Fruit fly (Drosophila melanogaster) whole organism, embryonic: ENCODE results near the gene Phyhd1.
A peak's percentile ranks its signal among the peaks of the same experiment; 100 is the strongest.

Experiments
- CG10209 ChIP-seq: fragments of 200-800 bp; sonication (Bioruptor generic); optimal IDR thresholded peaks from 3 replicates; lab custom pipeline; 2017; ENCODE audit warnings: missing biosample characterization, mild to moderate bottlenecking, missing genetic modification characterization, missing genetic modification reagents
- CG10979 ChIP-seq: fragments of 200-800 bp; sonication (Bioruptor generic); optimal IDR thresholded peaks from 2 replicates; lab custom pipeline; 2018; ENCODE audit warnings: missing biosample characterization, mild to moderate bottlenecking, missing genetic modification characterization, moderate library complexity
- CG11085 ChIP-seq: fragments of 200-800 bp; sonication (Bioruptor generic); IDR thresholded peaks from 2 replicates; pipeline ENCODE4 v1.3.6; 2022; ENCODE audit warnings: missing biosample characterization, missing genetic modification characterization
- CG11504 ChIP-seq: fragments of 200-800 bp; sonication (Bioruptor generic); optimal IDR thresholded peaks from 3 replicates; lab custom pipeline; 2019; ENCODE audit warnings: missing biosample characterization, mild to moderate bottlenecking, missing genetic modification characterization, moderate library complexity
- CG15011 ChIP-seq: fragments of 200-800 bp; sonication (Bioruptor generic); optimal IDR thresholded peaks from 3 replicates; lab custom pipeline; 2018; ENCODE audit warnings: missing biosample characterization, mild to moderate bottlenecking, missing genetic modification characterization
- CG1529 ChIP-seq: fragments of 200-800 bp; sonication (Bioruptor generic); optimal IDR thresholded peaks from 3 replicates; lab custom pipeline; 2018; ENCODE audit warnings: missing biosample characterization, missing genetic modification characterization
- CG1647 ChIP-seq: fragments of 200-800 bp; sonication (Bioruptor generic); optimal IDR thresholded peaks from 3 replicates; lab custom pipeline; 2016; ENCODE audit warnings: missing biosample characterization, missing genetic modification characterization
- CG16779 ChIP-seq: fragments of 200-800 bp; sonication (Bioruptor generic); IDR thresholded peaks from 2 replicates; pipeline ENCODE4 v1.3.6; 2022; ENCODE audit warnings: missing biosample characterization, missing genetic modification characterization
- CG16815 ChIP-seq: fragments of 200-800 bp; sonication (Bioruptor generic); optimal IDR thresholded peaks from 3 replicates; lab custom pipeline; 2017; ENCODE audit warnings: missing biosample characterization, mild to moderate bottlenecking, missing genetic modification characterization
- CG17361 ChIP-seq: fragments of 200-800 bp; sonication (Bioruptor generic); IDR thresholded peaks from 3 replicates; pipeline ENCODE4 v1.3.6; 2022; ENCODE audit warnings: missing biosample characterization, missing genetic modification characterization
- CG1792 ChIP-seq: fragments of 200-800 bp; sonication (Bioruptor generic); optimal IDR thresholded peaks from 2 replicates; lab custom pipeline; 2016; ENCODE audit warnings: missing biosample characterization, missing genetic modification characterization
- CG1832 ChIP-seq: fragments of 200-800 bp; sonication (Bioruptor generic); optimal IDR thresholded peaks from 2 replicates; lab custom pipeline; 2017; ENCODE audit warnings: missing biosample characterization, mild to moderate bottlenecking, missing genetic modification characterization, inconsistent platforms
- CG2120 ChIP-seq: fragments of 200-800 bp; sonication (Bioruptor generic); optimal IDR thresholded peaks from 3 replicates; lab custom pipeline; 2016; ENCODE audit warnings: missing biosample characterization, missing genetic modification characterization
- CG30020 ChIP-seq: fragments of 200-800 bp; optimal IDR thresholded peaks from 2 replicates; lab custom pipeline; 2019; ENCODE audit warnings: missing biosample characterization, mild to moderate bottlenecking, missing genetic modification characterization, moderate library complexity
- CG33557 ChIP-seq: fragments of 200-800 bp; sonication (Bioruptor generic); optimal IDR thresholded peaks from 2 replicates; lab custom pipeline; 2019; ENCODE audit warnings: missing biosample characterization, mild to moderate bottlenecking, missing genetic modification characterization, moderate library complexity
- CG3726 ChIP-seq: fragments of 200-800 bp; sonication (Bioruptor generic); IDR thresholded peaks from 3 replicates; pipeline ENCODE4, ENCODE4 v1.3.6; 2022; ENCODE audit warnings: missing biosample characterization, missing genetic modification characterization
- CG4360 ChIP-seq: fragments of 200-800 bp; sonication (Bioruptor generic); IDR thresholded peaks from 2 replicates; pipeline ENCODE4 v1.3.6; 2022; ENCODE audit warnings: missing biosample characterization, missing genetic modification characterization
- CG4730 ChIP-seq: fragments of 200-800 bp; sonication (Bioruptor generic); IDR thresholded peaks from 2 replicates; pipeline ENCODE4 v1.3.6; 2022; ENCODE audit warnings: missing biosample characterization, missing genetic modification characterization
- CG6765 ChIP-seq: fragments of 200-800 bp; sonication (Bioruptor generic); optimal IDR thresholded peaks from 3 replicates; lab custom pipeline; 2017; ENCODE audit warnings: missing biosample characterization, mild to moderate bottlenecking, missing genetic modification characterization
- CG6791 ChIP-seq: fragments of 200-800 bp; sonication (Bioruptor generic); IDR thresholded peaks from 3 replicates; pipeline ENCODE4 v1.3.6; 2022; ENCODE audit warnings: missing biosample characterization, missing genetic modification characterization; ENCODE audit not compliant: partially characterized antibody
- CG7839 ChIP-seq: fragments of 200-800 bp; sonication (Bioruptor generic); optimal IDR thresholded peaks from 3 replicates; lab custom pipeline; 2018; ENCODE audit warnings: missing biosample characterization, mild to moderate bottlenecking, missing genetic modification characterization, moderate library complexity
- CG8478 ChIP-seq: fragments of >200 bp; optimal IDR thresholded peaks from 2 replicates; lab custom pipeline; 2018
- CG8924 ChIP-seq: fragments of 200-800 bp; optimal IDR thresholded peaks from 3 replicates; lab custom pipeline; 2019; ENCODE audit warnings: missing biosample characterization, mild to moderate bottlenecking, missing genetic modification characterization, moderate library complexity
- Dp ChIP-seq: fragments of 200-800 bp; sonication (Bioruptor generic); optimal IDR thresholded peaks from 2 replicates; lab custom pipeline; 2018; ENCODE audit warnings: missing biosample characterization, mild to moderate bottlenecking, missing genetic modification characterization, moderate library complexity
- Hand ChIP-seq: fragments of 200-800 bp; sonication (Bioruptor generic); optimal IDR thresholded peaks from 2 replicates; lab custom pipeline; 2017; ENCODE audit warnings: mild to moderate bottlenecking, missing biosample characterization, missing genetic modification reagents, missing genetic modification characterization
- Hr51 ChIP-seq, 2 experiments: fragments of 200-800 bp; sonication (Bioruptor generic); optimal IDR thresholded peaks; 2 replicates in 1 of 2; 3 replicates in 1 of 2; lab custom pipeline; 2016 to 2018; ENCODE audit warnings: missing biosample characterization in 2 of 2, missing genetic modification characterization in 2 of 2, mild to moderate bottlenecking in 1 of 2, moderate library complexity in 1 of 2
- NC2α ChIP-seq: fragments of 200-800 bp; sonication (Bioruptor generic); optimal IDR thresholded peaks from 2 replicates; lab custom pipeline; 2016; ENCODE audit warnings: missing biosample characterization, missing genetic modification characterization
- Nf-YB ChIP-seq: fragments of 200-800 bp; sonication (Bioruptor generic); optimal IDR thresholded peaks from 3 replicates; lab custom pipeline; 2019; ENCODE audit warnings: missing biosample characterization, mild to moderate bottlenecking, missing genetic modification characterization, moderate library complexity
- Ravus ChIP-seq: fragments of 200-800 bp; sonication (Bioruptor generic); IDR thresholded peaks from 2 replicates; pipeline ENCODE4 v1.3.6; 2022; ENCODE audit warnings: missing biosample characterization, missing genetic modification characterization
- Rfx ChIP-seq: fragments of 200-800 bp; sonication (Bioruptor generic); IDR thresholded peaks from 2 replicates; pipeline ENCODE4 v1.3.6; 2022; ENCODE audit warnings: missing biosample characterization, missing genetic modification characterization
- abd-A ChIP-seq: fragments of 200-800 bp; sonication (Bioruptor generic); optimal IDR thresholded peaks from 3 replicates; lab custom pipeline; 2019; ENCODE audit warnings: missing biosample characterization, mild to moderate bottlenecking, missing genetic modification characterization, moderate library complexity
- ac ChIP-seq: fragments of 200-800 bp; sonication (Bioruptor generic); optimal IDR thresholded peaks from 3 replicates; lab custom pipeline; 2017; ENCODE audit warnings: missing biosample characterization, mild to moderate bottlenecking, missing genetic modification characterization
- ap ChIP-seq: fragments of 200-800 bp; sonication (Bioruptor generic); IDR thresholded peaks from 2 replicates; pipeline ENCODE4 v1.3.6; 2022; ENCODE audit warnings: missing biosample characterization, missing genetic modification characterization
- bigmax ChIP-seq: fragments of 200-800 bp; sonication (Bioruptor generic); optimal IDR thresholded peaks from 2 replicates; lab custom pipeline; 2018; ENCODE audit warnings: missing biosample characterization, mild to moderate bottlenecking, missing genetic modification characterization
- bsh ChIP-seq, 2 experiments: fragments of 200-800 bp; sonication (Bioruptor generic); optimal IDR thresholded peaks; 2 replicates each; lab custom pipeline; 2017 to 2018; ENCODE audit warnings: mild to moderate bottlenecking in 2 of 2, missing biosample characterization in 2 of 2, missing genetic modification characterization in 2 of 2, moderate library complexity in 1 of 2
- chm ChIP-seq: fragments of 200-800 bp; sonication (Bioruptor generic); IDR thresholded peaks from 2 replicates; pipeline ENCODE4 v1.3.6; 2022; ENCODE audit warnings: missing biosample characterization, missing genetic modification characterization
- chn ChIP-seq: fragments of 200-800 bp; sonication (Bioruptor generic); optimal IDR thresholded peaks from 2 replicates; lab custom pipeline; 2016; ENCODE audit warnings: missing biosample characterization, missing genetic modification characterization
- danr ChIP-seq: fragments of 200-800 bp; sonication (Bioruptor generic); IDR thresholded peaks from 2 replicates; pipeline ENCODE4 v1.3.6; 2022; ENCODE audit warnings: missing biosample characterization, missing genetic modification characterization
- fd102C ChIP-seq: fragments of 200-800 bp; sonication (Bioruptor generic); optimal IDR thresholded peaks from 2 replicates; lab custom pipeline; 2018; ENCODE audit warnings: missing biosample characterization, mild to moderate bottlenecking, missing genetic modification characterization, moderate library complexity
- gsb ChIP-seq: fragments of 200-800 bp; sonication (Bioruptor generic); IDR thresholded peaks from 2 replicates; pipeline ENCODE4 v1.3.6; 2022; ENCODE audit warnings: missing biosample characterization, missing genetic modification characterization
- insv ChIP-seq, 2 experiments: fragments of 200-800 bp; sonication (Bioruptor generic); optimal IDR thresholded peaks; 3 replicates each; lab custom pipeline; 2016 to 2018; ENCODE audit warnings: missing biosample characterization in 2 of 2, missing genetic modification characterization in 2 of 2
- inv ChIP-seq: fragments of 200-800 bp; sonication (Bioruptor generic); IDR thresholded peaks from 2 replicates; pipeline ENCODE4 v1.3.6; 2022; ENCODE audit warnings: missing biosample characterization, missing genetic modification characterization; ENCODE audit not compliant: partially characterized antibody
- mam ChIP-seq: fragments of 200-800 bp; sonication (Bioruptor generic); optimal IDR thresholded peaks from 3 replicates; lab custom pipeline; 2016; ENCODE audit warnings: missing biosample characterization, missing genetic modification characterization
- pho ChIP-seq: fragments of 200-800 bp; sonication (Bioruptor generic); optimal IDR thresholded peaks from 2 replicates; lab custom pipeline; 2016; ENCODE audit warnings: missing biosample characterization, missing genetic modification characterization
- rib ChIP-seq: fragments of 200-800 bp; sonication (Bioruptor generic); IDR thresholded peaks from 2 replicates; pipeline ENCODE4 v1.3.6; 2022; ENCODE audit warnings: missing biosample characterization, missing genetic modification characterization
- slp2 ChIP-seq: fragments of 200-800 bp; sonication (Bioruptor generic); optimal IDR thresholded peaks from 2 replicates; lab custom pipeline; 2016; ENCODE audit warnings: missing biosample characterization, missing genetic modification characterization
- twi ChIP-seq: fragments of 200-800 bp; optimal IDR thresholded peaks from 2 replicates; lab custom pipeline; 2019; ENCODE audit warnings: missing biosample characterization, mild to moderate bottlenecking, missing genetic modification characterization, moderate library complexity
- vnd ChIP-seq: fragments of 200-800 bp; sonication (Bioruptor generic); IDR thresholded peaks from 3 replicates; pipeline ENCODE4 v1.3.6; 2022; ENCODE audit warnings: missing biosample characterization, missing genetic modification characterization; ENCODE audit not compliant: partially characterized antibody
- zfh2 ChIP-seq: fragments of 200-800 bp; sonication (Bioruptor generic); optimal IDR thresholded peaks from 2 replicates; lab custom pipeline; 2016; ENCODE audit warnings: missing biosample characterization, missing genetic modification characterization

The Phyhd1 gene

dm6 chr3R:10680825-10681681, at the start of gene Phyhd1 (continued):
- no peak for TF ChIP-seq fd102C (GFP tag; lab: Kevin White, UChicago)
- no peak for TF ChIP-seq inv (GFP tag; lab: Robert Waterston, UW)
- TF ChIP-seq bsh (GFP tag; optimal IDR thresholded peaks at IDR 0.05; lab: Kevin White, UChicago): peak; percentile 59 to 97
- peak; percentile 94 for TF ChIP-seq CG1647 (GFP tag; lab: Kevin White, UChicago)
- TF ChIP-seq zfh2 (GFP tag; lab: Kevin White, UChicago): peak; percentile 95
- TF ChIP-seq slp2 (GFP tag; lab: Kevin White, UChicago): peak; percentile 93
- peak; percentile 97 for TF ChIP-seq CG7839 (tag; lab: Kevin White, UChicago)
- no peak for TF ChIP-seq CG6791
- peak; percentile 84 for TF ChIP-seq CG1529 (GFP tag; lab: Kevin White, UChicago)
- peak; percentile 97 for TF ChIP-seq CG8924 (tag; lab: Kevin White, UChicago)
- TF ChIP-seq gsb: peak; percentile 88
- peak; percentile 86 for TF ChIP-seq CG4730 (GFP tag; lab: Robert Waterston, UW)
- TF ChIP-seq abd-A (tag; lab: Kevin White, UChicago): peak; percentile 45
- TF ChIP-seq CG10209: peak; percentile 95
- peak; percentile 84 for TF ChIP-seq rib (GFP tag; lab: Robert Waterston, UW)
- peak; percentile 95 for TF ChIP-seq CG10979 (tag; lab: Kevin White, UChicago)
- TF ChIP-seq ap (GFP tag; lab: Robert Waterston, UW): peak; percentile 89
- peak; percentile 82 for TF ChIP-seq CG11085 (GFP tag; lab: Robert Waterston, UW)
- peak; percentile 81 for TF ChIP-seq ac
- peak; percentile 86 for TF ChIP-seq Ravus (GFP tag; lab: Robert Waterston, UW)
- TF ChIP-seq mam (GFP tag; lab: Kevin White, UChicago): peak; percentile 93
- TF ChIP-seq insv (GFP tag; optimal IDR thresholded peaks at IDR 0.05; lab: Kevin White, UChicago): peak; percentile 14 to 34
- TF ChIP-seq twi (tag; lab: Kevin White, UChicago): peak; percentile 98
- peak; percentile 94 for TF ChIP-seq pho (GFP tag; lab: Kevin White, UChicago)
- TF ChIP-seq CG6765 (GFP tag; lab: Kevin White, UChicago): peak; percentile 79
- TF ChIP-seq NC2α: peak; percentile 93
- no peak for TF ChIP-seq CG8478 (lab: Kevin White, UChicago)
- peak; percentile 88 for TF ChIP-seq Hand (GFP tag; lab: Kevin White, UChicago)
- no peak for TF ChIP-seq Dp (GFP tag; lab: Kevin White, UChicago)
- TF ChIP-seq CG1832 (GFP tag; lab: Kevin White, UChicago): no peak
- TF ChIP-seq CG33557: peak; percentile 59
- TF ChIP-seq Hr51 (GFP tag; optimal IDR thresholded peaks at IDR 0.05; lab: Kevin White, UChicago): peak; percentile 90 to 96
- TF ChIP-seq CG2120: peak; percentile 98
- TF ChIP-seq CG16815 (GFP tag; lab: Kevin White, UChicago): peak; percentile 93
- peak; percentile 89 for TF ChIP-seq CG3726 (GFP tag; lab: Robert Waterston, UW)
- peak; percentile 98 for TF ChIP-seq chm (GFP tag; lab: Robert Waterston, UW)
- TF ChIP-seq CG17361 (GFP tag; lab: Robert Waterston, UW): peak; percentile 92
- peak; percentile 95 for TF ChIP-seq chn (GFP tag; lab: Kevin White, UChicago)
- TF ChIP-seq Nf-YB (GFP tag; lab: Kevin White, UChicago): peak; percentile 80
- peak; percentile 96 for TF ChIP-seq CG11504 (tag; lab: Kevin White, UChicago)
- peak; percentile 77 for TF ChIP-seq CG4360 (GFP tag; lab: Robert Waterston, UW)
- TF ChIP-seq CG30020: peak; percentile 30
- TF ChIP-seq Rfx (GFP tag; lab: Robert Waterston, UW): peak; percentile 96
- TF ChIP-seq danr (GFP tag; lab: Robert Waterston, UW): peak; percentile 70
- peak; percentile 80 for TF ChIP-seq CG16779 (GFP tag; lab: Robert Waterston, UW)
- TF ChIP-seq bigmax: peak; percentile 2
- peak; percentile 93 for TF ChIP-seq CG1792 (GFP tag; lab: Kevin White, UChicago)
- peak; percentile 89 for TF ChIP-seq CG15011
- no peak for TF ChIP-seq vnd (GFP tag; lab: Robert Waterston, UW)
